Worm (Caenorhabditis elegans) whole organism, L3 larva: ENCODE measurements around the gene ZK112.4.

Experiments used
- R02D3.7 ChIP-seq: fragments of 150-350 bp; optimal IDR thresholded peaks from 2 replicates; lab custom pipeline; 2014; ENCODE audit warnings: missing biosample characterization, missing genetic modification characterization
- ZK546.5 ChIP-seq: sonication (generic microtip); optimal IDR thresholded peaks from 2 replicates; lab custom pipeline; 2017; ENCODE audit warnings: missing biosample characterization, missing genetic modification characterization
- aly-2 ChIP-seq: fragments of 150-350 bp; optimal IDR thresholded peaks from 2 replicates; lab custom pipeline; 2014; ENCODE audit warnings: missing biosample characterization, missing genetic modification characterization
- ama-1 ChIP-seq: fragments of 150-350 bp; optimal IDR thresholded peaks from 2 replicates; lab custom pipeline; 2018
- ceh-16 ChIP-seq: sonication (generic microtip); optimal IDR thresholded peaks from 2 replicates; lab custom pipeline; 2017; ENCODE audit warnings: missing biosample characterization, missing genetic modification characterization
- ceh-28 ChIP-seq: fragments of 150-350 bp; optimal IDR thresholded peaks from 2 replicates; lab custom pipeline; 2014; ENCODE audit warnings: missing biosample characterization, missing genetic modification reagents, missing genetic modification characterization
- ceh-82 ChIP-seq: fragments of 150-350 bp; optimal IDR thresholded peaks from 2 replicates; lab custom pipeline; 2014; ENCODE audit warnings: missing biosample characterization, missing genetic modification characterization
- ceh-9 ChIP-seq: sonication (generic microtip); optimal IDR thresholded peaks from 2 replicates; lab custom pipeline; 2018; ENCODE audit warnings: missing biosample characterization, missing genetic modification characterization
- egl-27 ChIP-seq: sonication (generic microtip); optimal IDR thresholded peaks from 4 replicates; lab custom pipeline; 2017; ENCODE audit warnings: missing biosample characterization, missing genetic modification reagents, missing genetic modification characterization
- egl-5 ChIP-seq: fragments of 150-350 bp; optimal IDR thresholded peaks from 2 replicates; lab custom pipeline; 2017; ENCODE audit warnings: missing biosample characterization, missing genetic modification reagents, missing genetic modification characterization, inconsistent platforms
- elt-1 ChIP-seq: fragments of 150-350 bp; optimal IDR thresholded peaks from 2 replicates; lab custom pipeline; 2014; ENCODE audit warnings: missing biosample characterization, missing genetic modification characterization
- elt-3 ChIP-seq, 3 experiments: fragments of 150-350 bp in 1 of 3; sonication (generic microtip) in 2 of 3; optimal IDR thresholded peaks; 2 replicates in 2 of 3; 4 replicates in 1 of 3; lab custom pipeline; 2014 to 2017; ENCODE audit warnings: missing biosample characterization in 3 of 3, missing genetic modification characterization in 3 of 3
- eor-1 ChIP-seq, 2 experiments: fragments of 150-350 bp; optimal IDR thresholded peaks; 2 replicates each; lab custom pipeline; 2014 to 2018; ENCODE audit warnings: missing biosample characterization in 2 of 2, missing genetic modification characterization in 2 of 2
- fkh-10 ChIP-seq: sonication (generic microtip); optimal IDR thresholded peaks from 2 replicates; lab custom pipeline; 2017; ENCODE audit warnings: missing biosample characterization, missing genetic modification reagents, missing genetic modification characterization
- fkh-2 ChIP-seq: fragments of 150-350 bp; optimal IDR thresholded peaks from 2 replicates; lab custom pipeline; 2014; ENCODE audit warnings: missing biosample characterization, missing genetic modification reagents, missing genetic modification characterization
- fos-1 ChIP-seq: fragments of 150-350 bp; optimal IDR thresholded peaks from 2 replicates; lab custom pipeline; 2014; ENCODE audit warnings: missing biosample characterization, missing genetic modification characterization
- hmg-11 ChIP-seq: sonication (generic microtip); optimal IDR thresholded peaks from 2 replicates; lab custom pipeline; 2016; ENCODE audit warnings: missing genetic modification characterization, missing compliant biosample characterization
- jun-1 ChIP-seq: fragments of 150-350 bp; optimal IDR thresholded peaks from 2 replicates; lab custom pipeline; 2014; ENCODE audit warnings: missing biosample characterization, missing genetic modification reagents, missing genetic modification characterization
- lin-15B ChIP-seq: fragments of 150-350 bp; optimal IDR thresholded peaks from 2 replicates; lab custom pipeline; 2014; ENCODE audit warnings: missing biosample characterization, missing genetic modification characterization
- lin-39 ChIP-seq: fragments of 150-350 bp; optimal IDR thresholded peaks from 2 replicates; lab custom pipeline; 2018; ENCODE audit warnings: missing biosample characterization, missing genetic modification reagents, missing genetic modification characterization
- lsy-12 ChIP-seq: sonication (generic microtip); optimal IDR thresholded peaks from 2 replicates; lab custom pipeline; 2016; ENCODE audit warnings: mild to moderate bottlenecking, missing genetic modification characterization, missing compliant biosample characterization
- mdl-1 ChIP-seq: fragments of 150-350 bp; optimal IDR thresholded peaks from 2 replicates; lab custom pipeline; 2014; ENCODE audit warnings: missing biosample characterization, missing genetic modification characterization
- mml-1 ChIP-seq: fragments of 150-350 bp; sonication (generic microtip); optimal IDR thresholded peaks from 3 replicates; lab custom pipeline; 2014; ENCODE audit warnings: missing biosample characterization, missing genetic modification characterization
- nfya-1 ChIP-seq: sonication (generic microtip); optimal IDR thresholded peaks from 2 replicates; lab custom pipeline; 2017; ENCODE audit warnings: missing genetic modification characterization, mild to moderate bottlenecking, missing compliant biosample characterization, antibody characterized with exemption, moderate library complexity; ENCODE audit not compliant: insufficient read depth
- nhr-11 ChIP-seq: fragments of 150-350 bp; optimal IDR thresholded peaks from 2 replicates; lab custom pipeline; 2014; ENCODE audit warnings: missing biosample characterization, missing genetic modification characterization
- nhr-12 ChIP-seq: fragments of 150-350 bp; optimal IDR thresholded peaks from 2 replicates; lab custom pipeline; 2014; ENCODE audit warnings: missing biosample characterization, missing genetic modification characterization
- nhr-23 ChIP-seq: fragments of 150-350 bp; optimal IDR thresholded peaks from 2 replicates; lab custom pipeline; 2014; ENCODE audit warnings: missing biosample characterization, missing genetic modification reagents, missing genetic modification characterization
- nhr-25 ChIP-seq: sonication (generic microtip); optimal IDR thresholded peaks from 2 replicates; lab custom pipeline; 2017; ENCODE audit warnings: missing biosample characterization, missing genetic modification characterization
- nhr-43 ChIP-seq: sonication (generic microtip); optimal IDR thresholded peaks from 2 replicates; lab custom pipeline; 2016; ENCODE audit warnings: mild to moderate bottlenecking, missing genetic modification characterization, missing compliant biosample characterization; ENCODE audit not compliant: poor library complexity, severe bottlenecking
- nhr-67 ChIP-seq: fragments of 150-350 bp; optimal IDR thresholded peaks from 2 replicates; lab custom pipeline; 2014; ENCODE audit warnings: missing biosample characterization, missing genetic modification characterization
- nhr-76 ChIP-seq: fragments of 150-350 bp; sonication (generic microtip); optimal IDR thresholded peaks from 5 replicates; lab custom pipeline; 2014; ENCODE audit warnings: missing biosample characterization, missing genetic modification characterization
- nhr-77 ChIP-seq: fragments of 150-350 bp; optimal IDR thresholded peaks from 2 replicates; lab custom pipeline; 2014; ENCODE audit warnings: missing biosample characterization, missing genetic modification characterization
- pha-4 ChIP-seq: fragments of 150-350 bp; optimal IDR thresholded peaks from 2 replicates; lab custom pipeline; 2014; ENCODE audit warnings: missing biosample characterization, missing genetic modification reagents, missing genetic modification characterization
- pqm-1 ChIP-seq: fragments of 150-350 bp; optimal IDR thresholded peaks from 2 replicates; lab custom pipeline; 2017; ENCODE audit warnings: missing biosample characterization, missing genetic modification characterization, inconsistent platforms
- sea-2 ChIP-seq: fragments of 150-350 bp; sonication (generic microtip); optimal IDR thresholded peaks from 4 replicates; lab custom pipeline; 2014; ENCODE audit warnings: missing biosample characterization, missing genetic modification reagents, missing genetic modification characterization
- skn-1 ChIP-seq: fragments of 150-350 bp; optimal IDR thresholded peaks from 2 replicates; lab custom pipeline; 2014; ENCODE audit warnings: missing biosample characterization, missing genetic modification characterization
- snpc-4 ChIP-seq: fragments of 150-350 bp; optimal IDR thresholded peaks from 2 replicates; lab custom pipeline; 2014; ENCODE audit warnings: missing biosample characterization, missing genetic modification characterization
- tbx-2 ChIP-seq: sonication (generic microtip); optimal IDR thresholded peaks from 2 replicates; lab custom pipeline; 2016; ENCODE audit warnings: mild to moderate bottlenecking, missing genetic modification characterization, missing compliant biosample characterization
- unc-62 ChIP-seq: fragments of 150-350 bp; sonication (generic microtip); optimal IDR thresholded peaks from 4 replicates; lab custom pipeline; 2014; ENCODE audit warnings: missing biosample characterization, missing genetic modification reagents, missing genetic modification characterization
- zag-1 ChIP-seq: fragments of 150-350 bp; optimal IDR thresholded peaks from 2 replicates; lab custom pipeline; 2014; ENCODE audit warnings: missing biosample characterization, missing genetic modification characterization
- ztf-11 ChIP-seq: fragments of 150-350 bp; optimal IDR thresholded peaks from 2 replicates; lab custom pipeline; 2014; ENCODE audit warnings: missing biosample characterization, missing genetic modification characterization
- ztf-4 ChIP-seq: fragments of 150-350 bp; optimal IDR thresholded peaks from 2 replicates; lab custom pipeline; 2014; ENCODE audit warnings: missing biosample characterization, missing genetic modification characterization

Gene ZK112.4

ce11 chrIII:7726500-7726899 is 3.3 kb downstream of the ZK112.4 start:
- TF ChIP-seq nhr-67 (tag; lab: Kevin White, UChicago) (no peak), lin-15B (no peak), pha-4 (tag; lab: Kevin White, UChicago) (peak; percentile 65)

ce11 chrIII:7725483-7726250 is 4.1 kb downstream of the ZK112.4 start:
- TF ChIP-seq jun-1 (no peak), zag-1 (tag; lab: Kevin White, UChicago) (no peak), nfya-1 (tag; lab: Kevin White, UChicago) (peak; percentile 64), ZK546.5 (tag; lab: Kevin White, UChicago) (no peak), nhr-43 (tag; lab: Kevin White, UChicago) (no peak), sea-2 (GFP tag; lab: Kevin White, UChicago) (no peak), lin-39 (tag; lab: Kevin White, UChicago) (peak; percentile 61), hmg-11 (tag; lab: Kevin White, UChicago) (peak; percentile 31), ama-1 (lab: Kevin White, UChicago) (peak; percentile 17), lsy-12 (no peak), fkh-10 (GFP tag; lab: Kevin White, UChicago) (peak; percentile 28)

- TF ChIP-seq nhr-25, result no peak
- no peak for TF ChIP-seq ceh-16 (tag; lab: Kevin White, UChicago)
- peak; percentile 11 for TF ChIP-seq nhr-23 (tag; lab: Kevin White, UChicago)
- TF ChIP-seq lin-39 (tag; lab: Kevin White, UChicago), result peak; percentile 30
- no peak for TF ChIP-seq pqm-1
- TF ChIP-seq mdl-1 (tag; lab: Kevin White, UChicago), result no peak
- peak; percentile 71 for TF ChIP-seq elt-1
- TF ChIP-seq egl-5, result peak; percentile 19
- peak; percentile 55 for TF ChIP-seq nfya-1 (tag; lab: Kevin White, UChicago)
- TF ChIP-seq, all 47 proteins: peak for 5
Observed at ce11 chrIII:7724433-7724832, 5.4 kb downstream of the ZK112.4 start.

ce11 chrIII:7723412-7724068 is 6.3 kb downstream of the ZK112.4 start:
- TF ChIP-seq nhr-12 (tag; lab: Kevin White, UChicago), result no peak
- TF ChIP-seq lin-39 (tag; lab: Kevin White, UChicago), result peak; percentile 11
- peak; percentile 15 for TF ChIP-seq nhr-25
- no peak for TF ChIP-seq elt-3 (tag; optimal IDR thresholded peaks at IDR 0.05; lab: Kevin White, UChicago)
- TF ChIP-seq lsy-12, result no peak
- no peak for TF ChIP-seq fos-1
- TF ChIP-seq elt-1, result no peak
- TF ChIP-seq skn-1 (tag; lab: Kevin White, UChicago), result no peak
- TF ChIP-seq unc-62 (GFP tag; lab: Kevin White, UChicago), result no peak
- no peak for TF ChIP-seq lin-15B
- no peak for TF ChIP-seq ztf-4 (tag; lab: Kevin White, UChicago)
- TF ChIP-seq fkh-10 (GFP tag; lab: Kevin White, UChicago), result peak; percentile 18
- no peak for TF ChIP-seq ZK546.5 (tag; lab: Kevin White, UChicago)
- no peak for TF ChIP-seq pqm-1
- peak; percentile 4 for TF ChIP-seq pha-4 (tag; lab: Kevin White, UChicago)
- TF ChIP-seq snpc-4, result peak; percentile 31
- no peak for TF ChIP-seq fkh-2 (tag; lab: Kevin White, UChicago)
- TF ChIP-seq ceh-16 (tag; lab: Kevin White, UChicago), result no peak
- no peak for TF ChIP-seq sea-2 (GFP tag; lab: Kevin White, UChicago)
- TF ChIP-seq nfya-1 (tag; lab: Kevin White, UChicago), result peak; percentile 61
- no peak for TF ChIP-seq zag-1 (tag; lab: Kevin White, UChicago)
- no peak for TF ChIP-seq nhr-43 (tag; lab: Kevin White, UChicago)
- no peak for TF ChIP-seq mdl-1 (tag; lab: Kevin White, UChicago)
- no peak for TF ChIP-seq ceh-9
- TF ChIP-seq mml-1 (tag; lab: Kevin White, UChicago), result no peak
- peak; percentile 31 for TF ChIP-seq ceh-28 (tag; lab: Kevin White, UChicago)
- TF ChIP-seq nhr-76 (tag; lab: Kevin White, UChicago), result no peak
- no peak for TF ChIP-seq nhr-23 (tag; lab: Kevin White, UChicago)
- no peak for TF ChIP-seq tbx-2
- no peak for TF ChIP-seq egl-27 (tag; lab: Kevin White, UChicago)
- TF ChIP-seq R02D3.7, result no peak
- no peak for TF ChIP-seq ceh-82
- peak; percentile 62 for TF ChIP-seq hmg-11 (tag; lab: Kevin White, UChicago)
- TF ChIP-seq egl-5, result peak; percentile 60
- TF ChIP-seq eor-1 (tag; optimal IDR thresholded peaks at IDR 0.05; lab: Kevin White, UChicago), result no peak
- TF ChIP-seq ztf-11, result no peak
- no peak for TF ChIP-seq aly-2
- no peak for TF ChIP-seq nhr-77
- no peak for TF ChIP-seq nhr-67 (tag; lab: Kevin White, UChicago)
- TF ChIP-seq nhr-11 (tag; lab: Kevin White, UChicago), result no peak
